Worm (Caenorhabditis elegans) whole organism, young adult: ENCODE measurements around the gene pals-23.

Experiments
- B0019.2 ChIP-seq: fragments of 200-800 bp; sonication (Bioruptor generic); conservative IDR thresholded peaks from 2 replicates; pipeline ENCODE4 v1.3.6; 2022; ENCODE audit warnings: missing genetic modification reagents, missing genetic modification characterization, missing compliant biosample characterization
- F37B4.10 ChIP-seq: fragments of 200-800 bp; sonication (Bioruptor generic); IDR thresholded peaks from 2 replicates; pipeline ENCODE4 v1.3.6; 2022; ENCODE audit warnings: missing genetic modification characterization, missing compliant biosample characterization
- F55B11.4 ChIP-seq: sonication (generic microtip); optimal IDR thresholded peaks from 2 replicates; lab custom pipeline; 2016; ENCODE audit warnings: missing compliant biosample characterization, missing genetic modification characterization, borderline replicate concordance; ENCODE audit not compliant: insufficient read depth
- K12H6.12 ChIP-seq: fragments of 200-800 bp; sonication (Bioruptor generic); optimal IDR thresholded peaks from 2 replicates; lab custom pipeline; 2018; ENCODE audit warnings: mild to moderate bottlenecking, missing genetic modification characterization, missing compliant biosample characterization
- T07F8.4 ChIP-seq: sonication (generic microtip); optimal IDR thresholded peaks from 2 replicates; lab custom pipeline; 2016; ENCODE audit warnings: mild to moderate bottlenecking, missing genetic modification characterization, moderate library complexity, missing compliant biosample characterization
- Y67H2A.10 ChIP-seq: fragments of 200-800 bp; sonication (Bioruptor generic); conservative IDR thresholded peaks from 2 replicates; pipeline ENCODE4 v1.3.6; 2022; ENCODE audit warnings: missing genetic modification reagents, missing genetic modification characterization, missing compliant biosample characterization
- Y95B8A.8 ChIP-seq: fragments of 200-800 bp; sonication (Bioruptor generic); IDR thresholded peaks from 2 replicates; pipeline ENCODE4 v1.3.6; 2022; ENCODE audit warnings: missing genetic modification reagents, missing genetic modification characterization, missing compliant biosample characterization
- ama-1 ChIP-seq, 3 experiments: fragments of 150-350 bp in 1 of 3; sonication (generic microtip) in 2 of 3; optimal IDR thresholded peaks; 2 replicates each; lab custom pipeline; 2014 to 2018; ENCODE audit warnings: missing biosample characterization in 2 of 3, missing genetic modification characterization in 2 of 3, missing genetic modification reagents in 2 of 3
- atf-7 ChIP-seq: sonication (generic microtip); optimal IDR thresholded peaks from 2 replicates; lab custom pipeline; 2017; ENCODE audit warnings: mild to moderate bottlenecking, missing genetic modification characterization, missing compliant biosample characterization
- attf-3 ChIP-seq: fragments of 200-800 bp; sonication (Bioruptor generic); conservative IDR thresholded peaks from 2 replicates; pipeline ENCODE4 v1.3.6; 2022; ENCODE audit warnings: missing genetic modification reagents, missing genetic modification characterization, missing compliant biosample characterization
- bed-1 ChIP-seq: fragments of 200-800 bp; sonication (Bioruptor generic); IDR thresholded peaks from 2 replicates; pipeline ENCODE4 v1.3.6; 2022; ENCODE audit warnings: missing genetic modification reagents, missing genetic modification characterization, missing compliant biosample characterization
- ceh-27 ChIP-seq: fragments of 200-800 bp; sonication (Bioruptor generic); optimal IDR thresholded peaks from 2 replicates; lab custom pipeline; 2018; ENCODE audit warnings: mild to moderate bottlenecking, missing genetic modification characterization, moderate library complexity, missing compliant biosample characterization
- ceh-40 ChIP-seq: fragments of 200-800 bp; sonication (Bioruptor generic); IDR thresholded peaks from 2 replicates; pipeline ENCODE4 v1.3.6; 2022; ENCODE audit warnings: missing genetic modification characterization, missing compliant biosample characterization
- chd-7 ChIP-seq: sonication (generic microtip); optimal IDR thresholded peaks from 2 replicates; lab custom pipeline; 2016; ENCODE audit warnings: mild to moderate bottlenecking, missing genetic modification characterization, moderate library complexity, missing compliant biosample characterization
- efl-1 ChIP-seq: fragments of 150-350 bp; optimal IDR thresholded peaks from 2 replicates; lab custom pipeline; 2014; ENCODE audit warnings: missing biosample characterization, missing genetic modification reagents, missing genetic modification characterization
- ekl-4 ChIP-seq: fragments of 200-800 bp; sonication (Bioruptor generic); IDR thresholded peaks from 2 replicates; pipeline ENCODE4 v1.3.6; 2022; ENCODE audit warnings: missing genetic modification reagents, missing genetic modification characterization, missing compliant biosample characterization
- ets-4 ChIP-seq: fragments of 200-800 bp; sonication (Bioruptor generic); optimal IDR thresholded peaks from 2 replicates; lab custom pipeline; 2018; ENCODE audit warnings: mild to moderate bottlenecking, missing genetic modification characterization, missing compliant biosample characterization
- fkh-3 ChIP-seq: sonication (generic microtip); optimal IDR thresholded peaks from 2 replicates; lab custom pipeline; 2016; ENCODE audit warnings: mild to moderate bottlenecking, missing genetic modification characterization, missing compliant biosample characterization
- hlh-12 ChIP-seq: sonication (generic microtip); optimal IDR thresholded peaks from 2 replicates; lab custom pipeline; 2016; ENCODE audit warnings: missing genetic modification characterization, missing compliant biosample characterization
- hmg-1.2 ChIP-seq: fragments of 200-800 bp; sonication (Bioruptor generic); IDR thresholded peaks from 2 replicates; pipeline ENCODE4 v1.3.6; 2022; ENCODE audit warnings: missing genetic modification reagents, missing genetic modification characterization, missing compliant biosample characterization
- hsf-1 ChIP-seq: fragments of 200-800 bp; sonication (Bioruptor generic); IDR thresholded peaks from 2 replicates; pipeline ENCODE4 v1.3.6; 2022; ENCODE audit warnings: missing genetic modification reagents, missing genetic modification characterization, missing compliant biosample characterization
- lin-26 ChIP-seq: fragments of 200-800 bp; sonication (Bioruptor generic); IDR thresholded peaks from 2 replicates; pipeline ENCODE4 v1.3.6; 2022; ENCODE audit warnings: missing genetic modification reagents, missing genetic modification characterization, missing compliant biosample characterization
- lin-40 ChIP-seq: sonication (generic microtip); optimal IDR thresholded peaks from 2 replicates; lab custom pipeline; 2016; ENCODE audit warnings: missing genetic modification characterization, mild to moderate bottlenecking, missing compliant biosample characterization, missing genotype, missing genetic modification reagents
- lsy-27 ChIP-seq: sonication (generic microtip); optimal IDR thresholded peaks from 2 replicates; lab custom pipeline; 2017; ENCODE audit warnings: missing genetic modification characterization, mild to moderate bottlenecking, missing compliant biosample characterization, antibody characterized with exemption, missing genotype, borderline replicate concordance; ENCODE audit not compliant: insufficient read depth
- nfya-1 ChIP-seq: sonication (generic microtip); optimal IDR thresholded peaks from 2 replicates; lab custom pipeline; 2017; ENCODE audit warnings: antibody characterized with exemption, missing compliant biosample characterization, missing genetic modification characterization, borderline replicate concordance; ENCODE audit not compliant: insufficient read depth
- nhr-80 ChIP-seq: sonication (generic microtip); optimal IDR thresholded peaks from 2 replicates; lab custom pipeline; 2016; ENCODE audit warnings: missing genetic modification characterization, missing compliant biosample characterization
- nhr-90 ChIP-seq: sonication (generic microtip); optimal IDR thresholded peaks from 2 replicates; lab custom pipeline; 2016; ENCODE audit warnings: missing genotype, mild to moderate bottlenecking, missing genetic modification characterization, missing compliant biosample characterization
- rpc-1 ChIP-seq, 2 experiments: fragments of 150-350 bp in 1 of 2; sonication (generic microtip) in 1 of 2; optimal IDR thresholded peaks; 2 replicates each; lab custom pipeline; 2014 to 2018; ENCODE audit warnings: missing biosample characterization in 1 of 2, missing genetic modification characterization in 1 of 2, missing genetic modification reagents in 1 of 2, missing genotype in 1 of 2
- sdz-38 ChIP-seq: sonication (generic microtip); optimal IDR thresholded peaks from 2 replicates; lab custom pipeline; 2016; ENCODE audit warnings: missing genotype, missing genetic modification characterization, missing compliant biosample characterization
- snpc-1.3 ChIP-seq: sonication (generic microtip); optimal IDR thresholded peaks from 2 replicates; lab custom pipeline; 2017; ENCODE audit warnings: missing genetic modification characterization, mild to moderate bottlenecking, missing compliant biosample characterization, antibody characterized with exemption, moderate library complexity, missing genotype, missing genetic modification reagents; ENCODE audit not compliant: insufficient read depth
- snpc-4 ChIP-seq, 5 experiments: fragments of 150-350 bp in 1 of 5; sonication (generic microtip) in 4 of 5; optimal IDR thresholded peaks; 2 replicates each; lab custom pipeline; 2014 to 2018; ENCODE audit warnings: missing genetic modification characterization in 5 of 5, missing biosample characterization in 3 of 5, antibody characterized with exemption in 2 of 5, mild to moderate bottlenecking in 2 of 5, missing compliant biosample characterization in 2 of 5, missing genotype in 2 of 5, moderate library complexity in 2 of 5, missing genetic modification reagents in 1 of 5
- tbp1 ChIP-seq: fragments of 200-800 bp; sonication (Bioruptor generic); optimal IDR thresholded peaks from 2 replicates; lab custom pipeline; 2018; ENCODE audit warnings: mild to moderate bottlenecking, missing genetic modification characterization, missing compliant biosample characterization
- tlf-1 ChIP-seq: fragments of 200-800 bp; sonication (Bioruptor generic); optimal IDR thresholded peaks from 2 replicates; lab custom pipeline; 2018; ENCODE audit warnings: mild to moderate bottlenecking, missing genetic modification characterization, missing compliant biosample characterization
- ztf-22 ChIP-seq: fragments of 200-800 bp; sonication (Bioruptor generic); optimal IDR thresholded peaks from 2 replicates; lab custom pipeline; 2018; ENCODE audit warnings: mild to moderate bottlenecking, missing genetic modification characterization, moderate library complexity, missing compliant biosample characterization
- ztf-28 ChIP-seq: fragments of 200-800 bp; sonication (Bioruptor generic); IDR thresholded peaks from 2 replicates; pipeline ENCODE4 v1.3.6; 2022; ENCODE audit warnings: missing genetic modification reagents, missing genetic modification characterization, missing compliant biosample characterization
- ztf-6 ChIP-seq: fragments of 200-800 bp; sonication (Bioruptor generic); IDR thresholded peaks from 2 replicates; pipeline ENCODE4 v1.3.6; 2022; ENCODE audit warnings: missing genetic modification reagents, missing genetic modification characterization, missing compliant biosample characterization

pals-23 gene

DNA sequence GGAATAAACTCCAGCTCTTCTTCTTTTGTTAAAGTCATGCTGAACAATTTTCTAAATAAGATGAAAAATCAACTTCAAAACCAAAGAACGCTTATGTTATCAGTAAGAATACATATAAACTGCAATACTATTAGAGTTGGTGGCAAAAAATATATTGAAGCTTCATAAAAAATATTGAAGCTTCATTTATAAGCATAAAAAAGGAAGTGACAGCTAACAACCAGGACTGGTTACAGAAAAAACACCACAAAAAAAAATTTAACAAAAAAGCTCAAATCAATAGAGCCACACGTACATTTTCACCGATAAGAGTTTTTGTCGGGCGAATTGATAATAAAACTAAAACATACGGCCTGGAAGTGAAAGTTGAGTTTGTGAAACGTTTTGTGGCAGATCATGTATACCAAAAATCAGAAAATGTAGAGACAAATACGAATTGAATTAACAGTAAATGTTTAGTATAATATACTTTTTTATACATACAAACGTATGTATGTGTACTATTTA is 23.0 kb downstream of the pals-23 start, which contains the start of gene sqst-5:
TSS of gene sqst-5 (minus strand) at position 51 of the 507 bp plus-strand sequence.
- TF ChIP-seq ekl-4 (GFP tag; lab: Robert Waterston, UW) (no peak), nfya-1 (tag; lab: Kevin White, UChicago) (no peak), hsf-1 (GFP tag; lab: Robert Waterston, UW) (no peak), nhr-80 (tag; lab: Kevin White, UChicago) (peak; percentile 69), ama-1 (optimal IDR thresholded peaks at IDR 0.05; lab: Kevin White, UChicago) (no peak), ama-1 (GFP tag; optimal IDR thresholded peaks at IDR 0.05; lab: Kevin White, UChicago) (no peak), efl-1 (GFP tag; lab: Kevin White, UChicago) (no peak)

DNA sequence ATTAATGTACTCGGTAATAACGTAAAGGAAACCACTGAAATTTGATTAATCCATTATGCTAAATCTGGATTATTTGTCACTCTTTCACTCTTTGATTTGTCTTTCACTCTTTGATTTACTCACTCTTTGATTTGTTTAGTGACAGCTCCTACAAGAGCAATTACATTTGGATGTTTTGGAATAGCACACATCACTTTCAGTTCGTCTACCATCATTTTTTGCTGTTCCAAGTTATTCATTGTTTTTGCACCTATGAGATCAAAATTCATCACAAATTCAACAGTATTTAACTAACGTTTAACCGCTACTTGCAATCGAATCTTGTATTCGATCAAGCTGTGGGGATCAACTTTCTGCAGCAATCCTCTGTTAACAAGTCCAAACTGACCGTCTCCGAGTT is 24.6 kb downstream of the pals-23 start:
- no peak for TF ChIP-seq fkh-3 (tag; lab: Kevin White, UChicago)

ce11 chrIII:151084-151483 is 26.5 kb downstream of the pals-23 start:
- TF ChIP-seq ztf-6 (GFP tag; lab: Robert Waterston, UW) (0 out of 2 replicates have a peak, but pooled peaks have one; percentile 12), lsy-27 (tag; lab: Kevin White, UChicago) (no peak), lin-40 (tag; lab: Kevin White, UChicago) (no peak), bed-1 (GFP tag; lab: Robert Waterston, UW) (no peak), sdz-38 (tag; lab: Kevin White, UChicago) (no peak), F37B4.10 (GFP tag; lab: Robert Waterston, UW) (0 out of 2 replicates have a peak, but pooled peaks have one; percentile 51), lin-26 (GFP tag; lab: Robert Waterston, UW) (0 out of 2 replicates have a peak, but pooled peaks have one; percentile 30), snpc-4 (GFP tag; optimal IDR thresholded peaks at IDR 0.05; lab: Kevin White, UChicago) (no peak), snpc-4 (tag; optimal IDR thresholded peaks at IDR 0.05; lab: Kevin White, UChicago) (peak in 2 of 4 experiments; percentile 67 to 85), ztf-28 (no peak), snpc-1.3 (tag; lab: Kevin White, UChicago) (no peak)

DNA sequence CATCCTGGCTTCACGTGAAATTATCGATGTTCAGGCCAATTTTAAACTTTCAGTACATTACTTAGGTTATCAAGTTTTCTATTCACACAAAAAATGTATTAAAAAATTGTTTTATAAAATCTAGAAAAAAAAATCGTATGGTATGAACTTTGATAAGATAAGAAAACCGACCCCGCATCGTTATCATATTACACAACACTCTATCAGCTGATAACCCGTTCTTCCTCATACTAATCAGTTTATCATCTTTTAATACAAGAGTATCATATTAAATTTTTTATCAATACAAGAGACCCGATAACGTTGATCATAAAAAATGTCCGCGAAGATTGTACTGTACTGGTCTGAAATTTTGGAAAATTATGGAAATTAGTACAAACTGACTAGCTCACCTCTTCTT is 29.6 kb downstream of the pals-23 start:
- no peak for TF ChIP-seq nfya-1 (tag; lab: Kevin White, UChicago)
- TF ChIP-seq F55B11.4 = no peak
- no peak for TF ChIP-seq ceh-40 (GFP tag; lab: Robert Waterston, UW)
- TF ChIP-seq attf-3 (GFP tag; lab: Robert Waterston, UW) = no peak
- no peak for TF ChIP-seq T07F8.4 (tag; lab: Kevin White, UChicago)
- no peak for TF ChIP-seq K12H6.12
- no peak for TF ChIP-seq rpc-1 (optimal IDR thresholded peaks at IDR 0.05; lab: Kevin White, UChicago)
- no peak for TF ChIP-seq rpc-1 (tag; optimal IDR thresholded peaks at IDR 0.05; lab: Kevin White, UChicago)
- TF ChIP-seq hsf-1 (GFP tag; lab: Robert Waterston, UW) = no peak
- TF ChIP-seq hmg-1.2 (GFP tag; lab: Robert Waterston, UW) = no peak
- TF ChIP-seq nhr-90 = no peak
- no peak for TF ChIP-seq chd-7
- no peak for TF ChIP-seq tlf-1 (GFP tag; lab: Kevin White, UChicago)
- peak; percentile 52 for TF ChIP-seq ztf-22 (GFP tag; lab: Kevin White, UChicago)
- TF ChIP-seq atf-7 (tag; lab: Kevin White, UChicago) = peak; percentile 40
- TF ChIP-seq Y67H2A.10 = no peak
- TF ChIP-seq tbp1 = peak; percentile 5
- TF ChIP-seq ets-4 (GFP tag; lab: Kevin White, UChicago) = peak; percentile 19
- no peak for TF ChIP-seq lin-26 (GFP tag; lab: Robert Waterston, UW)
- no peak for TF ChIP-seq Y95B8A.8 (GFP tag; lab: Robert Waterston, UW)
- TF ChIP-seq hlh-12 (tag; lab: Kevin White, UChicago) = no peak
- no peak for TF ChIP-seq ceh-27 (GFP tag; lab: Kevin White, UChicago)
- peak; percentile 96 for TF ChIP-seq nhr-80 (tag; lab: Kevin White, UChicago)
- TF ChIP-seq B0019.2 (GFP tag; lab: Robert Waterston, UW) = no peak
